Fruit fly (Drosophila melanogaster): ENCODE data around the gene CG32576.

The CG32576 gene

DNA sequence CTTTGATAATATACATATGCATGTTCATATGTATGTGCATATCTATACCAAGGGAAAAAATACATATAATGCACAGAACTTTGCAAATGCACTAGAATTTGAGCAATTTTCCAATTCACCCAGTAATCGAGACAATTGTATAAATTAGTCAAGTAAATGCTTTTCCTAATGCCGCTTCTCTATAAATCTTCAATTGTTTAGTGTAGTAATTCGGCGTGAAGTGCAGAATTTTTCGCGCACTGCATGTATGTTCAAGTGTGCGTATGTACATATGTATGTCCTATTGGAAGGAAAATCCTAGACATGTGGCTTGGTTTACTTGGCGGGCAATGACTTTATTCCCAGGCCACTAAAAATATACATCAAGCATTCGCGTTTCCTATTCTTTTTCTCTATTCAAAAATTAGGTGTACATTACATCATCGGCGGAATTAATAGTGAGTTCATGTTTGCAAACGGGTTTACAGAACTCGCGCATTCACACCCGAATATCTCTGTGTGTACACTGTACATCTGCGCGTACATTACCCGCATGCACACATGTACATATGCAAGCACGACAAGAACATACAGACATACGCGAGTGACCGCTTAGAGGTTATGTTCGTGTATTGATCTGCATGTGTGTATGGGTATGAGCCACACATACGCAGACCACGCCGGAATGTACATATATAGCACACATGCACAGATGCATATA lies 30.7 kb upstream of the CG32576 start (continued):
- no peak for TF ChIP-seq CG1792 (GFP tag; optimal IDR thresholded peaks at IDR 0.05)
- TF ChIP-seq p53 (GFP tag; optimal IDR thresholded peaks at IDR 0.05), result no peak
- TF ChIP-seq CG6175 (GFP tag; IDR thresholded peaks at IDR 0.05), result no peak
- TF ChIP-seq crp (GFP tag; optimal IDR thresholded peaks at IDR 0.05), result no peak
- peak; percentile 4 for TF ChIP-seq CG33557 (GFP tag; optimal IDR thresholded peaks at IDR 0.05)
- no peak for TF ChIP-seq vfl (GFP tag; optimal IDR thresholded peaks at IDR 0.05)
- TF ChIP-seq zfh2 (GFP tag; optimal IDR thresholded peaks at IDR 0.05), result no peak
- no peak for TF ChIP-seq jumu (GFP tag; optimal IDR thresholded peaks at IDR 0.05)
- TF ChIP-seq CrebB (tag; optimal IDR thresholded peaks at IDR 0.05), result no peak
- no peak for TF ChIP-seq emc (GFP tag; optimal IDR thresholded peaks at IDR 0.05)
- TF ChIP-seq nerfin-2 (GFP tag; IDR thresholded peaks at IDR 0.05; ENCODE audit: partially characterized antibody), result no peak
- TF ChIP-seq CG11247 (GFP tag; IDR thresholded peaks at IDR 0.05), result no peak
- TF ChIP-seq CG17912 (GFP tag; optimal IDR thresholded peaks at IDR 0.05), result no peak
- TF ChIP-seq dm (GFP tag; optimal IDR thresholded peaks at IDR 0.05), result peak; percentile 71
- no peak for TF ChIP-seq unpg (GFP tag; optimal IDR thresholded peaks at IDR 0.05)
- TF ChIP-seq CG12659 (GFP tag; optimal IDR thresholded peaks at IDR 0.05), result no peak
- no peak for TF ChIP-seq CoRest (tag; optimal IDR thresholded peaks at IDR 0.05)
- peak; percentile 73 for TF ChIP-seq Drgx (GFP tag; IDR thresholded peaks at IDR 0.05)
- TF ChIP-seq E2f1 (GFP tag; IDR thresholded peaks at IDR 0.05), result no peak
- TF ChIP-seq CG11695 (GFP tag; IDR thresholded peaks at IDR 0.05), result no peak
- no peak for TF ChIP-seq ranshi (GFP tag; IDR thresholded peaks at IDR 0.05)
- no peak for TF ChIP-seq eve (GFP tag; optimal IDR thresholded peaks at IDR 0.05)
- TF ChIP-seq CG13296 (GFP tag; optimal IDR thresholded peaks at IDR 0.05), result peak; percentile 15
- TF ChIP-seq CG15011 (GFP tag; optimal IDR thresholded peaks at IDR 0.05), result no peak
- no peak for TF ChIP-seq aop (GFP tag; IDR thresholded peaks at IDR 0.05)
- no peak for TF ChIP-seq ato (GFP tag; IDR thresholded peaks at IDR 0.05; ENCODE audit: partially characterized antibody)
- TF ChIP-seq gcm (GFP tag; optimal IDR thresholded peaks at IDR 0.05), result peak; percentile 84
- TF ChIP-seq CkIIα-i1 (GFP tag; IDR thresholded peaks at IDR 0.05), result no peak
- TF ChIP-seq Oli (tag; optimal IDR thresholded peaks at IDR 0.05), result no peak
- TF ChIP-seq dpn (GFP tag; optimal IDR thresholded peaks at IDR 0.05), result no peak
- no peak for TF ChIP-seq CG6272 (GFP tag; IDR thresholded peaks at IDR 0.05)
- TF ChIP-seq vvl (GFP tag; IDR thresholded peaks at IDR 0.05), result no peak
- TF ChIP-seq CG7556 (GFP tag; optimal IDR thresholded peaks at IDR 0.05), result no peak
- TF ChIP-seq pum (GFP tag; optimal IDR thresholded peaks at IDR 0.05), result no peak
- no peak for TF ChIP-seq CG5180 (GFP tag; optimal IDR thresholded peaks at IDR 0.05)
- no peak for TF ChIP-seq CG17829 (tag; optimal IDR thresholded peaks at IDR 0.05)
- TF ChIP-seq CG7928 (GFP tag; optimal IDR thresholded peaks at IDR 0.05), result no peak
- TF ChIP-seq CG6765 (GFP tag; optimal IDR thresholded peaks at IDR 0.05), result no peak
- TF ChIP-seq PHDP (tag; optimal IDR thresholded peaks at IDR 0.05), result no peak
- TF ChIP-seq YL-1 (GFP tag; optimal IDR thresholded peaks at IDR 0.05), result peak; percentile 22
- no peak for TF ChIP-seq phol (tag; optimal IDR thresholded peaks at IDR 0.05)
- TF ChIP-seq Hey (tag; optimal IDR thresholded peaks at IDR 0.05), result no peak
- TF ChIP-seq CG7271 (tag; optimal IDR thresholded peaks at IDR 0.05), result no peak
- no peak for TF ChIP-seq CG16863 (GFP tag; optimal IDR thresholded peaks at IDR 0.05)
- no peak for TF ChIP-seq CG14860 (GFP tag; IDR thresholded peaks at IDR 0.05; ENCODE audit: partially characterized antibody)
- no peak for TF ChIP-seq peb (GFP tag; IDR thresholded peaks at IDR 0.05)
- no peak for TF ChIP-seq vnd (GFP tag; IDR thresholded peaks at IDR 0.05; ENCODE audit: partially characterized antibody)
- TF ChIP-seq cg (GFP tag; optimal IDR thresholded peaks at IDR 0.05), result peak; percentile 97
- TF ChIP-seq gfzf (GFP tag; optimal IDR thresholded peaks at IDR 0.05), result no peak
- TF ChIP-seq CG11456 (GFP tag; IDR thresholded peaks at IDR 0.05), result no peak
